Fruit fly (Drosophila melanogaster) whole organism, embryonic: ENCODE results near the gene cl.
A peak's percentile ranks its signal among the peaks of the same experiment; 100 is the strongest.

ENCODE experiments used
- Blimp-1 ChIP-seq: fragments of 200-800 bp; sonication (Bioruptor generic); optimal IDR thresholded peaks from 3 replicates; lab custom pipeline; 2018; ENCODE audit warnings: missing biosample characterization, missing genetic modification characterization, mild to moderate bottlenecking, moderate library complexity, missing genetic modification reagents
- CG10274 ChIP-seq: fragments of 200-800 bp; sonication (Bioruptor generic); optimal IDR thresholded peaks from 3 replicates; lab custom pipeline; 2017; ENCODE audit warnings: missing biosample characterization, mild to moderate bottlenecking, missing genetic modification characterization
- CG11247 ChIP-seq: fragments of 200-800 bp; sonication (Bioruptor generic); IDR thresholded peaks from 2 replicates; pipeline ENCODE4 v1.3.6; 2022; ENCODE audit warnings: missing biosample characterization, missing genetic modification characterization
- CG11456 ChIP-seq: fragments of 200-800 bp; sonication (Bioruptor generic); IDR thresholded peaks from 3 replicates; pipeline ENCODE4 v1.3.6; 2022; ENCODE audit warnings: missing biosample characterization, missing genetic modification characterization
- CG13775 ChIP-seq: fragments of 200-800 bp; sonication (Bioruptor generic); optimal IDR thresholded peaks from 3 replicates; lab custom pipeline; 2017; ENCODE audit warnings: missing biosample characterization, mild to moderate bottlenecking, missing genetic modification characterization
- CG15011 ChIP-seq: fragments of 200-800 bp; sonication (Bioruptor generic); optimal IDR thresholded peaks from 3 replicates; lab custom pipeline; 2018; ENCODE audit warnings: missing biosample characterization, mild to moderate bottlenecking, missing genetic modification characterization
- CG16779 ChIP-seq: fragments of 200-800 bp; sonication (Bioruptor generic); IDR thresholded peaks from 2 replicates; pipeline ENCODE4 v1.3.6; 2022; ENCODE audit warnings: missing biosample characterization, missing genetic modification characterization
- CG17568 ChIP-seq: fragments of 200-800 bp; sonication (Bioruptor generic); optimal IDR thresholded peaks from 2 replicates; lab custom pipeline; 2018; ENCODE audit warnings: missing biosample characterization, mild to moderate bottlenecking, missing genetic modification characterization, moderate library complexity
- CG18619 ChIP-seq: fragments of 200-800 bp; sonication (Bioruptor generic); optimal IDR thresholded peaks from 3 replicates; lab custom pipeline; 2017; ENCODE audit warnings: missing biosample characterization, mild to moderate bottlenecking, missing genetic modification characterization
- CG2120 ChIP-seq: fragments of 200-800 bp; sonication (Bioruptor generic); optimal IDR thresholded peaks from 3 replicates; lab custom pipeline; 2016; ENCODE audit warnings: missing biosample characterization, missing genetic modification characterization
- CG2678 ChIP-seq: fragments of 200-800 bp; sonication (Bioruptor generic); optimal IDR thresholded peaks from 3 replicates; lab custom pipeline; 2019; ENCODE audit warnings: missing biosample characterization, mild to moderate bottlenecking, missing genetic modification characterization, moderate library complexity
- CG2889 ChIP-seq: fragments of 200-800 bp; sonication (Bioruptor generic); IDR thresholded peaks from 3 replicates; pipeline ENCODE4 v1.3.6; 2022; ENCODE audit warnings: missing biosample characterization, missing genetic modification characterization
- CG30403 ChIP-seq: fragments of 200-800 bp; sonication (Bioruptor generic); optimal IDR thresholded peaks from 3 replicates; lab custom pipeline; 2016; ENCODE audit warnings: missing biosample characterization, missing genetic modification characterization
- CG32767 ChIP-seq: fragments of 200-800 bp; sonication (Bioruptor generic); IDR thresholded peaks from 2 replicates; pipeline ENCODE4 v1.3.6; 2022; ENCODE audit warnings: missing biosample characterization, missing genetic modification characterization
- CG4820 ChIP-seq: fragments of 200-800 bp; sonication (Bioruptor generic); optimal IDR thresholded peaks from 3 replicates; lab custom pipeline; 2016; ENCODE audit warnings: missing biosample characterization, missing genetic modification characterization
- CG6791 ChIP-seq: fragments of 200-800 bp; sonication (Bioruptor generic); IDR thresholded peaks from 3 replicates; pipeline ENCODE4 v1.3.6; 2022; ENCODE audit warnings: missing biosample characterization, missing genetic modification characterization; ENCODE audit not compliant: partially characterized antibody
- CG7839 ChIP-seq: fragments of 200-800 bp; sonication (Bioruptor generic); optimal IDR thresholded peaks from 3 replicates; lab custom pipeline; 2018; ENCODE audit warnings: missing biosample characterization, mild to moderate bottlenecking, missing genetic modification characterization, moderate library complexity
- CG7928 ChIP-seq: fragments of 200-800 bp; sonication (Bioruptor generic); optimal IDR thresholded peaks from 2 replicates; lab custom pipeline; 2017; ENCODE audit warnings: missing biosample characterization, mild to moderate bottlenecking, missing genetic modification characterization
- CG7963 ChIP-seq: fragments of 200-800 bp; sonication (Bioruptor generic); IDR thresholded peaks from 3 replicates; pipeline ENCODE4 v1.3.6; 2022; ENCODE audit warnings: missing biosample characterization, missing genetic modification characterization; ENCODE audit not compliant: partially characterized antibody
- CG8765 ChIP-seq: fragments of 200-800 bp; sonication (Bioruptor generic); IDR thresholded peaks from 2 replicates; pipeline ENCODE4 v1.3.6; 2022; ENCODE audit warnings: missing biosample characterization, missing genetic modification characterization
- CG9609 ChIP-seq: fragments of 200-800 bp; sonication (Bioruptor generic); optimal IDR thresholded peaks from 3 replicates; lab custom pipeline; 2016; ENCODE audit warnings: missing biosample characterization, missing genetic modification characterization
- CTCF ChIP-seq: fragments of 200-800 bp; sonication (Bioruptor generic); optimal IDR thresholded peaks from 2 replicates; lab custom pipeline; 2017; ENCODE audit warnings: missing biosample characterization, mild to moderate bottlenecking, missing genetic modification characterization, moderate library complexity
- Deaf1 ChIP-seq: fragments of 200-800 bp; optimal IDR thresholded peaks from 3 replicates; lab custom pipeline; 2019; ENCODE audit warnings: missing biosample characterization, mild to moderate bottlenecking, missing genetic modification characterization, moderate library complexity
- Dek ChIP-seq: fragments of 200-800 bp; sonication (Bioruptor generic); optimal IDR thresholded peaks from 3 replicates; lab custom pipeline; 2019; ENCODE audit warnings: missing biosample characterization, mild to moderate bottlenecking, missing genetic modification characterization, moderate library complexity
- Dfd ChIP-seq, 2 experiments: fragments of >200 bp; optimal IDR thresholded peaks; 2 replicates each; lab custom pipeline; 2017; ENCODE audit warnings: missing biosample characterization in 2 of 2, missing genetic modification characterization in 2 of 2
- E2f2 ChIP-seq: fragments of 200-800 bp; sonication (Bioruptor generic); IDR thresholded peaks from 2 replicates; pipeline ENCODE4 v1.3.6; 2022; ENCODE audit warnings: missing biosample characterization, missing genetic modification characterization
- Elba2 ChIP-seq: fragments of 200-800 bp; sonication (Bioruptor generic); optimal IDR thresholded peaks from 3 replicates; lab custom pipeline; 2016; ENCODE audit warnings: missing biosample characterization, missing genetic modification characterization
- HLHmδ ChIP-seq: fragments of 200-800 bp; sonication (Bioruptor generic); optimal IDR thresholded peaks from 2 replicates; lab custom pipeline; 2018; ENCODE audit warnings: missing biosample characterization, mild to moderate bottlenecking, missing genetic modification characterization, moderate library complexity
- Lhr ChIP-seq: fragments of 200-800 bp; sonication (Bioruptor generic); optimal IDR thresholded peaks from 3 replicates; lab custom pipeline; 2017; ENCODE audit warnings: mild to moderate bottlenecking, missing biosample characterization, missing genetic modification reagents, missing genetic modification characterization
- Lpt ChIP-seq: fragments of >200 bp; optimal IDR thresholded peaks from 2 replicates; lab custom pipeline; 2018; ENCODE audit warnings: missing biosample characterization, missing genetic modification characterization
- NC2β ChIP-seq: fragments of 200-800 bp; sonication (Bioruptor generic); optimal IDR thresholded peaks from 2 replicates; lab custom pipeline; 2016; ENCODE audit warnings: missing biosample characterization, missing genetic modification characterization
- Ssrp ChIP-seq: fragments of 200-800 bp; sonication (Bioruptor generic); optimal IDR thresholded peaks from 2 replicates; lab custom pipeline; 2018; ENCODE audit warnings: missing biosample characterization, mild to moderate bottlenecking, missing genetic modification characterization, moderate library complexity
- Usf ChIP-seq: fragments of 200-800 bp; sonication (Bioruptor generic); optimal IDR thresholded peaks from 2 replicates; lab custom pipeline; 2017; ENCODE audit warnings: missing genotype, missing biosample characterization, missing genetic modification characterization
- Vsx1 ChIP-seq: fragments of 200-800 bp; sonication (Bioruptor generic); optimal IDR thresholded peaks from 2 replicates; lab custom pipeline; 2017; ENCODE audit warnings: missing biosample characterization, mild to moderate bottlenecking, missing genetic modification characterization, missing genetic modification reagents
- Xbp1 ChIP-seq: fragments of 200-800 bp; sonication (Bioruptor generic); optimal IDR thresholded peaks from 3 replicates; lab custom pipeline; 2016; ENCODE audit warnings: missing biosample characterization, mild to moderate bottlenecking, missing genetic modification characterization
- ara ChIP-seq: fragments of 200-800 bp; sonication (Bioruptor generic); IDR thresholded peaks from 2 replicates; pipeline ENCODE4 v1.3.6; 2022; ENCODE audit warnings: missing biosample characterization, missing genetic modification characterization
- bigmax ChIP-seq: fragments of 200-800 bp; sonication (Bioruptor generic); optimal IDR thresholded peaks from 2 replicates; lab custom pipeline; 2018; ENCODE audit warnings: missing biosample characterization, mild to moderate bottlenecking, missing genetic modification characterization
- cad ChIP-seq: fragments of >200 bp; optimal IDR thresholded peaks from 2 replicates; lab custom pipeline; 2017; ENCODE audit warnings: missing biosample characterization, missing genetic modification characterization
- dati ChIP-seq: fragments of 200-800 bp; sonication (Bioruptor generic); IDR thresholded peaks from 2 replicates; pipeline ENCODE4 v1.3.6; 2022; ENCODE audit warnings: missing biosample characterization, missing genetic modification characterization
- dysf ChIP-seq: fragments of 200-800 bp; sonication (Bioruptor generic); IDR thresholded peaks from 3 replicates; pipeline ENCODE4 v1.3.6; 2022; ENCODE audit warnings: missing biosample characterization, missing genetic modification characterization
- en ChIP-seq: fragments of 200-800 bp; sonication (Bioruptor generic); optimal IDR thresholded peaks from 2 replicates; lab custom pipeline; 2016; ENCODE audit warnings: missing biosample characterization, missing genetic modification characterization
- hth ChIP-seq: fragments of >200 bp; optimal IDR thresholded peaks from 2 replicates; lab custom pipeline; 2017; ENCODE audit warnings: inconsistent platforms
- kah ChIP-seq: fragments of 200-800 bp; sonication (Bioruptor generic); optimal IDR thresholded peaks from 2 replicates; lab custom pipeline; 2018; ENCODE audit warnings: missing biosample characterization, mild to moderate bottlenecking, missing genetic modification characterization
- kni ChIP-seq: fragments of 200-800 bp; sonication (Bioruptor generic); optimal IDR thresholded peaks from 3 replicates; lab custom pipeline; 2017; ENCODE audit warnings: mild to moderate bottlenecking, missing biosample characterization, missing genetic modification reagents, missing genetic modification characterization
- lov ChIP-seq, 2 experiments: fragments of 200-800 bp in 1 of 2; fragments of >200 bp in 1 of 2; sonication (Bioruptor generic) in 1 of 2; IDR thresholded peaks in 1 of 2; optimal IDR thresholded peaks in 1 of 2; 2 replicates in 1 of 2; 3 replicates in 1 of 2; pipeline versions ENCODE4 v1.3.6 to Lab custom; 2017 to 2022; ENCODE audit warnings: missing biosample characterization in 1 of 2, missing genetic modification characterization in 1 of 2
- luna ChIP-seq: fragments of 200-800 bp; sonication (Bioruptor generic); optimal IDR thresholded peaks from 2 replicates; lab custom pipeline; 2016; ENCODE audit warnings: missing biosample characterization, missing genetic modification characterization
- stc ChIP-seq: fragments of 200-800 bp; sonication (Bioruptor generic); IDR thresholded peaks from 2 replicates; pipeline ENCODE4 v1.3.6; 2022; ENCODE audit warnings: missing biosample characterization, missing genetic modification characterization
- wdn ChIP-seq: fragments of 200-800 bp; sonication (Bioruptor generic); IDR thresholded peaks from 2 replicates; pipeline ENCODE4 v1.3.6; 2022; ENCODE audit warnings: missing biosample characterization, missing genetic modification characterization
- z ChIP-seq: fragments of 200-800 bp; sonication (Bioruptor generic); IDR thresholded peaks from 3 replicates; pipeline ENCODE4 v1.3.6; 2022; ENCODE audit warnings: missing biosample characterization, missing genetic modification characterization

cl gene

DNA sequence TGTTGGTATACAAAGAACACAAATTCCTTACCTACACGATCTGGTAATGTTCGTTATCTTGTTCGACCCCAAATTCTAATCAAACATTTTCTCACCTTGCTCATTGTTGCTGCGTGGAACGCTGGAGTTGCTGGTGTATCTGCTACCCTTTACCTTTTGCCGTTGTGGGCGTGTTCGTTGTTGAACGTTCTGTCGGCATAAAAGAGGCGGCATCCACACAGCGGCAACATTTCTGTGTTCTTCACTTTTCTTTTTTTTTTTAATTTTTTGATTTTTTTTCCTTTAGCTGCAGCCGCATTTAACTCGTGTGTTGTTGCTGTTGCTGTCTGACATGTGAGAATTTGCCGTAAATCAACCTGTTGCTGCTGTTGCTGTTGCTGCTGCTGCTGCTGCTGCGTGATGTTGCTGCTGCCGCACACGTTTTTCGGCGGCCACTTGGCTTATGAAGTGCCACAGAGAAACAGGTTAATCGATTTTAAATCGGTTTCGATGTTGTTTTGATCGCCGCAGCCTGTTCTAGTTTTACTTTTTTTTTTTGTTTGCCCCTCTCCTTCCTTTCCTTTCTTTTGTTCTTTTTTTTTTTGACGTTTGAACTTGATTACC lies 30.1 kb upstream of the cl start (continued):
- TF ChIP-seq dati (GFP tag; lab: Robert Waterston, UW) (no peak), Ssrp (tag; lab: Kevin White, UChicago) (no peak), CG17568 (no peak), CG2889 (GFP tag; lab: Robert Waterston, UW) (no peak), ara (peak; percentile 46; the same call in 1 of the 2 replicates), Vsx1 (no peak), Deaf1 (tag; lab: Kevin White, UChicago) (no peak), CG7928 (GFP tag; lab: Kevin White, UChicago) (no peak), kah (GFP tag; lab: Kevin White, UChicago) (peak; percentile 74), CG7839 (tag; lab: Kevin White, UChicago) (no peak), NC2β (GFP tag; lab: Kevin White, UChicago) (no peak), CG13775 (GFP tag; lab: Kevin White, UChicago) (no peak), Usf (GFP tag; lab: Kevin White, UChicago) (no peak), CG6791 (GFP tag; lab: Robert Waterston, UW) (peak; percentile 39; the same call in 1 of the 3 replicates), cad (GFP tag; lab: Kevin White, UChicago) (no peak), CG18619 (GFP tag; lab: Kevin White, UChicago) (no peak), HLHmδ (GFP tag; lab: Kevin White, UChicago) (no peak), CG2120 (GFP tag; lab: Kevin White, UChicago) (no peak), Elba2 (GFP tag; lab: Kevin White, UChicago) (no peak), lov (optimal IDR thresholded peaks at IDR 0.05; lab: Kevin White, UChicago) (no peak), lov (GFP tag; IDR thresholded peaks at IDR 0.05; lab: Robert Waterston, UW) (no peak), hth (lab: Kevin White, UChicago) (no peak), CTCF (GFP tag; lab: Kevin White, UChicago) (no peak), kni (peak; percentile 25), CG15011 (GFP tag; lab: Kevin White, UChicago) (no peak), dysf (no peak), Dek (no peak), CG11247 (GFP tag; lab: Robert Waterston, UW) (no peak), luna (GFP tag; lab: Kevin White, UChicago) (no peak), en (no peak), CG9609 (GFP tag; lab: Kevin White, UChicago) (no peak), E2f2 (GFP tag; lab: Robert Waterston, UW) (no peak), Xbp1 (GFP tag; lab: Kevin White, UChicago) (no peak), Lpt (GFP tag; lab: Kevin White, UChicago) (no peak), Lhr (GFP tag; lab: Kevin White, UChicago) (no peak), bigmax (GFP tag; lab: Kevin White, UChicago) (no peak), CG8765 (no peak), Blimp-1 (peak; percentile 17), z (GFP tag; lab: Robert Waterston, UW) (no peak), stc (no peak), CG4820 (GFP tag; lab: Kevin White, UChicago) (no peak), CG2678 (tag; lab: Kevin White, UChicago) (no peak), CG10274 (GFP tag; lab: Kevin White, UChicago) (no peak), wdn (GFP tag; lab: Robert Waterston, UW) (no peak), CG11456 (GFP tag; lab: Robert Waterston, UW) (no peak), CG16779 (GFP tag; lab: Robert Waterston, UW) (no peak), Dfd (GFP tag; optimal IDR thresholded peaks at IDR 0.05; lab: Kevin White, UChicago) (peak in 1 of 2 experiments; percentile 34), CG7963 (peak; percentile 21; the same call in 1 of the 3 replicates), CG32767 (GFP tag; lab: Robert Waterston, UW) (no peak), CG30403 (no peak)
